Worm (Caenorhabditis elegans): ENCODE measurements around the gene faah-4.

ce11 chrIII:11895504-11895903 is 14.2 kb downstream of the faah-4 start:
- no peak for TF ChIP-seq mbf-1 (tag; optimal IDR thresholded peaks at IDR 0.05)
- no peak for TF ChIP-seq mdl-1 (tag; optimal IDR thresholded peaks at IDR 0.05)
- TF ChIP-seq elt-1 (tag; optimal IDR thresholded peaks at IDR 0.05) = no peak
- TF ChIP-seq lin-13 (GFP tag; optimal IDR thresholded peaks at IDR 0.05) = no peak
- no peak for TF ChIP-seq dmd-4 (tag; optimal IDR thresholded peaks at IDR 0.05)

Data from whole organism, L2 larva.